Fruit fly (Drosophila melanogaster) whole organism, embryonic: ENCODE measurements around the gene Cyfip.
A peak's percentile ranks its signal among the peaks of the same experiment; 100 is the strongest.

Experiments
- CG1024 ChIP-seq: fragments of 200-800 bp; sonication (Bioruptor generic); IDR thresholded peaks from 2 replicates; pipeline ENCODE4 v1.3.6; 2022; ENCODE audit warnings: missing biosample characterization, missing genetic modification characterization
- CG10274 ChIP-seq: fragments of 200-800 bp; sonication (Bioruptor generic); optimal IDR thresholded peaks from 3 replicates; lab custom pipeline; 2017; ENCODE audit warnings: missing biosample characterization, mild to moderate bottlenecking, missing genetic modification characterization
- CG10543 ChIP-seq: fragments of 200-800 bp; sonication (Bioruptor generic); optimal IDR thresholded peaks from 3 replicates; lab custom pipeline; 2017; ENCODE audit warnings: missing biosample characterization, mild to moderate bottlenecking, missing genetic modification characterization, moderate library complexity
- CG13287 ChIP-seq: fragments of 200-800 bp; sonication (Bioruptor generic); IDR thresholded peaks from 2 replicates; pipeline ENCODE4 v1.3.6; 2022; ENCODE audit warnings: missing biosample characterization, missing genetic modification characterization; ENCODE audit not compliant: partially characterized antibody
- CG13894 ChIP-seq: fragments of 200-800 bp; sonication (Bioruptor generic); optimal IDR thresholded peaks from 3 replicates; lab custom pipeline; 2018; ENCODE audit warnings: missing biosample characterization, mild to moderate bottlenecking, missing genetic modification characterization, moderate library complexity
- CG1647 ChIP-seq: fragments of 200-800 bp; sonication (Bioruptor generic); optimal IDR thresholded peaks from 3 replicates; lab custom pipeline; 2016; ENCODE audit warnings: missing biosample characterization, missing genetic modification characterization
- CG16815 ChIP-seq: fragments of 200-800 bp; sonication (Bioruptor generic); optimal IDR thresholded peaks from 3 replicates; lab custom pipeline; 2017; ENCODE audit warnings: missing biosample characterization, mild to moderate bottlenecking, missing genetic modification characterization
- CG1832 ChIP-seq: fragments of 200-800 bp; sonication (Bioruptor generic); optimal IDR thresholded peaks from 2 replicates; lab custom pipeline; 2017; ENCODE audit warnings: missing biosample characterization, mild to moderate bottlenecking, missing genetic modification characterization, inconsistent platforms
- CG2199 ChIP-seq: fragments of 200-800 bp; sonication (Bioruptor generic); IDR thresholded peaks from 3 replicates; pipeline ENCODE4 v1.3.6; 2022; ENCODE audit warnings: missing biosample characterization, missing genetic modification characterization
- CG2202 ChIP-seq: fragments of 200-800 bp; sonication (Bioruptor generic); optimal IDR thresholded peaks from 2 replicates; lab custom pipeline; 2018; ENCODE audit warnings: missing biosample characterization, mild to moderate bottlenecking, missing genetic modification characterization
- CG2712 ChIP-seq: fragments of 200-800 bp; optimal IDR thresholded peaks from 3 replicates; lab custom pipeline; 2019; ENCODE audit warnings: missing biosample characterization, mild to moderate bottlenecking, missing genetic modification characterization, moderate library complexity
- CG32532 ChIP-seq: fragments of 200-800 bp; sonication (Bioruptor generic); IDR thresholded peaks from 2 replicates; pipeline ENCODE4 v1.3.6; 2022; ENCODE audit warnings: missing biosample characterization, missing genetic modification characterization
- CG3847 ChIP-seq: fragments of 200-800 bp; sonication (Bioruptor generic); IDR thresholded peaks from 2 replicates; pipeline ENCODE4 v1.3.6; 2022; ENCODE audit warnings: missing biosample characterization, missing genetic modification characterization
- CG4328 ChIP-seq: fragments of 200-800 bp; sonication (Bioruptor generic); optimal IDR thresholded peaks from 3 replicates; lab custom pipeline; 2017; ENCODE audit warnings: missing biosample characterization, missing genetic modification reagents, missing genetic modification characterization
- CG4617 ChIP-seq: fragments of 200-800 bp; sonication (Bioruptor generic); optimal IDR thresholded peaks from 3 replicates; lab custom pipeline; 2016; ENCODE audit warnings: missing biosample characterization, missing genetic modification characterization, borderline replicate concordance
- CG5180 ChIP-seq: fragments of 200-800 bp; sonication (Bioruptor generic); optimal IDR thresholded peaks from 3 replicates; lab custom pipeline; 2017; ENCODE audit warnings: missing biosample characterization, missing genetic modification characterization, mild to moderate bottlenecking, moderate library complexity, missing genetic modification reagents
- CG6683 ChIP-seq: fragments of 200-800 bp; sonication (Bioruptor generic); optimal IDR thresholded peaks from 2 replicates; lab custom pipeline; 2017; ENCODE audit warnings: missing biosample characterization, mild to moderate bottlenecking, missing genetic modification characterization, missing genetic modification reagents
- CG6689 ChIP-seq: fragments of 200-800 bp; sonication (Bioruptor generic); IDR thresholded peaks from 2 replicates; pipeline ENCODE4 v1.3.6; 2022; ENCODE audit warnings: missing biosample characterization, missing genetic modification characterization
- CG6765 ChIP-seq: fragments of 200-800 bp; sonication (Bioruptor generic); optimal IDR thresholded peaks from 3 replicates; lab custom pipeline; 2017; ENCODE audit warnings: missing biosample characterization, mild to moderate bottlenecking, missing genetic modification characterization
- CG7786 ChIP-seq: fragments of 200-800 bp; sonication (Bioruptor generic); optimal IDR thresholded peaks from 2 replicates; lab custom pipeline; 2016; ENCODE audit warnings: missing biosample characterization, missing genetic modification characterization
- CG9215 ChIP-seq: fragments of 200-800 bp; sonication (Bioruptor generic); IDR thresholded peaks from 2 replicates; pipeline ENCODE4 v1.3.6; 2022; ENCODE audit warnings: missing biosample characterization, missing genetic modification characterization
- Deaf1 ChIP-seq: fragments of 200-800 bp; optimal IDR thresholded peaks from 3 replicates; lab custom pipeline; 2019; ENCODE audit warnings: missing biosample characterization, mild to moderate bottlenecking, missing genetic modification characterization, moderate library complexity
- H2.0 ChIP-seq: fragments of 200-800 bp; sonication (Bioruptor generic); IDR thresholded peaks from 2 replicates; pipeline ENCODE4 v1.3.6; 2022; ENCODE audit warnings: missing biosample characterization, missing genetic modification characterization
- HHEX ChIP-seq: fragments of 200-800 bp; sonication (Bioruptor generic); optimal IDR thresholded peaks from 3 replicates; lab custom pipeline; 2017; ENCODE audit warnings: missing biosample characterization, mild to moderate bottlenecking, missing genetic modification characterization, missing genetic modification reagents
- HLH4C ChIP-seq: fragments of 200-800 bp; sonication (Bioruptor generic); IDR thresholded peaks from 3 replicates; pipeline ENCODE4 v1.3.6; 2022; ENCODE audit warnings: missing biosample characterization, missing genetic modification characterization; ENCODE audit not compliant: partially characterized antibody
- Jarid2 ChIP-seq: fragments of 200-800 bp; sonication (Bioruptor generic); optimal IDR thresholded peaks from 3 replicates; lab custom pipeline; 2017; ENCODE audit warnings: mild to moderate bottlenecking, missing biosample characterization, missing genetic modification reagents, missing genetic modification characterization
- Lpt ChIP-seq: fragments of >200 bp; optimal IDR thresholded peaks from 2 replicates; lab custom pipeline; 2018; ENCODE audit warnings: missing biosample characterization, missing genetic modification characterization
- MTF-1 ChIP-seq: fragments of 200-800 bp; sonication (Bioruptor generic); optimal IDR thresholded peaks from 2 replicates; lab custom pipeline; 2018; ENCODE audit warnings: missing biosample characterization, mild to moderate bottlenecking, missing genetic modification characterization, borderline replicate concordance
- Oaz ChIP-seq: fragments of 200-800 bp; sonication (Bioruptor generic); IDR thresholded peaks from 2 replicates; pipeline ENCODE4 v1.3.6; 2022; ENCODE audit warnings: missing biosample characterization, missing genetic modification characterization
- PHDP ChIP-seq: fragments of 200-800 bp; sonication (Bioruptor generic); optimal IDR thresholded peaks from 3 replicates; lab custom pipeline; 2018; ENCODE audit warnings: missing biosample characterization, mild to moderate bottlenecking, missing genetic modification characterization, moderate library complexity
- Ravus ChIP-seq: fragments of 200-800 bp; sonication (Bioruptor generic); IDR thresholded peaks from 2 replicates; pipeline ENCODE4 v1.3.6; 2022; ENCODE audit warnings: missing biosample characterization, missing genetic modification characterization
- Tbp ChIP-seq: fragments of >200 bp; optimal IDR thresholded peaks from 2 replicates; lab custom pipeline; 2018; ENCODE audit warnings: missing biosample characterization, missing genetic modification characterization
- Trl ChIP-seq, 3 experiments: fragments of >200 bp in 2 of 3; fragments of 200-800 bp in 1 of 3; sonication (Bioruptor generic) in 1 of 3; optimal IDR thresholded peaks; 2 replicates in 1 of 3; 3 replicates in 2 of 3; lab custom pipeline; 2016 to 2017; ENCODE audit warnings: missing biosample characterization in 1 of 3, missing genetic modification characterization in 1 of 3
- Usf ChIP-seq: fragments of 200-800 bp; sonication (Bioruptor generic); optimal IDR thresholded peaks from 2 replicates; lab custom pipeline; 2017; ENCODE audit warnings: missing genotype, missing biosample characterization, missing genetic modification characterization
- YL-1 ChIP-seq: fragments of 200-800 bp; sonication (Bioruptor generic); optimal IDR thresholded peaks from 3 replicates; lab custom pipeline; 2017; ENCODE audit warnings: missing biosample characterization, mild to moderate bottlenecking, missing genetic modification characterization
- ara ChIP-seq: fragments of 200-800 bp; sonication (Bioruptor generic); IDR thresholded peaks from 2 replicates; pipeline ENCODE4 v1.3.6; 2022; ENCODE audit warnings: missing biosample characterization, missing genetic modification characterization
- bowl ChIP-seq: fragments of 200-800 bp; sonication (Bioruptor generic); IDR thresholded peaks from 2 replicates; pipeline ENCODE4 v1.3.6; 2022; ENCODE audit warnings: missing biosample characterization, missing genetic modification characterization
- chn ChIP-seq: fragments of 200-800 bp; sonication (Bioruptor generic); optimal IDR thresholded peaks from 2 replicates; lab custom pipeline; 2016; ENCODE audit warnings: missing biosample characterization, missing genetic modification characterization
- croc ChIP-seq: fragments of 200-800 bp; sonication (Bioruptor generic); conservative IDR thresholded peaks from 3 replicates; pipeline ENCODE4 v1.3.6; 2022; ENCODE audit warnings: missing biosample characterization, missing genetic modification characterization
- emc ChIP-seq: fragments of 200-800 bp; sonication (Bioruptor generic); optimal IDR thresholded peaks from 2 replicates; lab custom pipeline; 2016; ENCODE audit warnings: missing biosample characterization, missing genetic modification characterization
- exex ChIP-seq: fragments of 200-800 bp; sonication (Bioruptor generic); optimal IDR thresholded peaks from 4 replicates; lab custom pipeline; 2018; ENCODE audit warnings: missing biosample characterization, mild to moderate bottlenecking, missing genetic modification characterization, moderate library complexity
- fd96Cb ChIP-seq: fragments of 200-800 bp; sonication (Bioruptor generic); optimal IDR thresholded peaks from 2 replicates; lab custom pipeline; 2018; ENCODE audit warnings: missing biosample characterization, mild to moderate bottlenecking, missing genetic modification characterization, moderate library complexity
- grn ChIP-seq: fragments of 200-800 bp; sonication (Bioruptor generic); optimal IDR thresholded peaks from 3 replicates; lab custom pipeline; 2017; ENCODE audit warnings: missing biosample characterization, missing genetic modification characterization
- ham ChIP-seq: fragments of 200-800 bp; sonication (Bioruptor generic); IDR thresholded peaks from 2 replicates; pipeline ENCODE4 v1.3.6; 2022; ENCODE audit warnings: missing biosample characterization, missing genetic modification characterization
- her ChIP-seq: fragments of 200-800 bp; sonication (Bioruptor generic); optimal IDR thresholded peaks from 2 replicates; lab custom pipeline; 2016; ENCODE audit warnings: missing biosample characterization, missing genetic modification characterization
- nerfin-2 ChIP-seq: fragments of 200-800 bp; sonication (Bioruptor generic); IDR thresholded peaks from 2 replicates; pipeline ENCODE4 v1.3.6; 2022; ENCODE audit warnings: missing biosample characterization, missing genetic modification characterization; ENCODE audit not compliant: partially characterized antibody
- org-1 ChIP-seq: fragments of 200-800 bp; sonication (Bioruptor generic); optimal IDR thresholded peaks from 2 replicates; lab custom pipeline; 2017; ENCODE audit warnings: missing biosample characterization, missing genetic modification characterization
- ranshi ChIP-seq: fragments of 200-800 bp; sonication (Bioruptor generic); IDR thresholded peaks from 2 replicates; pipeline ENCODE4 v1.3.6; 2022; ENCODE audit warnings: missing biosample characterization, missing genetic modification characterization
- sens ChIP-seq: fragments of 200-800 bp; sonication (Bioruptor generic); peaks from one replicate; lab custom pipeline; 2016; ENCODE audit warnings: missing biosample characterization, missing genetic modification characterization
- twi ChIP-seq: fragments of 200-800 bp; optimal IDR thresholded peaks from 2 replicates; lab custom pipeline; 2019; ENCODE audit warnings: missing biosample characterization, mild to moderate bottlenecking, missing genetic modification characterization, moderate library complexity
- zen2 ChIP-seq: fragments of 200-800 bp; sonication (Bioruptor generic); IDR thresholded peaks from 3 replicates; pipeline ENCODE4 v1.3.6; 2022; ENCODE audit warnings: missing biosample characterization, missing genetic modification characterization; ENCODE audit not compliant: partially characterized antibody

Gene Cyfip

DNA sequence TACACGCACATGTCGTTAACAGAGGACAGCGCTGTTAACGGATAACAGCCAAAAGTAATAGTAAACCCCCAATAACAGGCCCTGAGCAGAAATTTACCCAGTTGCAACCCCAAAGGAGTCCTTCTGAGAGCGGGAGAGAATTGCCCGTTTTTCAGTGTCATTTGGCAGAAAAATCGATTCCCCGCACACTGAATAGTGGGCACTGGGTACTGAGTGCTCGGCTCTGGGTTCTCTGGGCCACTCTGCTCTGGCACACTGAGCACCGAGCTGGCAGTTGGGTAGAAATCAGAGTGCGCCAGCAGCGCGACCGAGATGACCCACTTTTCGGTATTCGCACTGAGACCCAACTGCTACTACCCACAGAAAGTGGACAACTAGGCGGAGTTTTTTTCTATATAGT lies 41.3 kb downstream of the Cyfip start, which contains the start of gene Rbp (continued):
- TF ChIP-seq MTF-1 (GFP tag; lab: Kevin White, UChicago): no peak
- TF ChIP-seq CG16815 (GFP tag; lab: Kevin White, UChicago): no peak
- TF ChIP-seq PHDP (tag; lab: Kevin White, UChicago): no peak
- no peak for TF ChIP-seq CG7786 (GFP tag; lab: Kevin White, UChicago)
- peak; percentile 22 for TF ChIP-seq YL-1 (GFP tag; lab: Kevin White, UChicago)
- peak; percentile 52 to 72 for TF ChIP-seq Trl (optimal IDR thresholded peaks at IDR 0.05; lab: Kevin White, UChicago)
- no peak for TF ChIP-seq Trl (GFP tag; optimal IDR thresholded peaks at IDR 0.05; lab: Kevin White, UChicago)
- TF ChIP-seq ara (GFP tag; lab: Robert Waterston, UW): no peak
- TF ChIP-seq croc (GFP tag; lab: Robert Waterston, UW): no peak
- TF ChIP-seq HLH4C (GFP tag; lab: Robert Waterston, UW): no peak
- TF ChIP-seq CG9215 (GFP tag; lab: Robert Waterston, UW): no peak
- TF ChIP-seq CG10274 (GFP tag; lab: Kevin White, UChicago): no peak
- TF ChIP-seq grn: no peak
- TF ChIP-seq Jarid2 (GFP tag; lab: Kevin White, UChicago): no peak
- 0 out of 3 replicates have a peak, but pooled peaks have one; percentile 41 for TF ChIP-seq zen2 (GFP tag; lab: Robert Waterston, UW)
- TF ChIP-seq CG6765 (GFP tag; lab: Kevin White, UChicago): no peak
- no peak for TF ChIP-seq CG3847
- TF ChIP-seq HHEX (GFP tag; lab: Kevin White, UChicago): no peak
- TF ChIP-seq CG6689 (GFP tag; lab: Robert Waterston, UW): no peak
- no peak for TF ChIP-seq Oaz (GFP tag; lab: Robert Waterston, UW)
- TF ChIP-seq CG4328 (GFP tag; lab: Kevin White, UChicago): no peak
- no peak for TF ChIP-seq CG1832 (GFP tag; lab: Kevin White, UChicago)
- no peak for TF ChIP-seq CG5180 (GFP tag; lab: Kevin White, UChicago)
- peak; percentile 66 for TF ChIP-seq sens (GFP tag; lab: Kevin White, UChicago)
- TF ChIP-seq CG2712 (tag; lab: Kevin White, UChicago): no peak
- TF ChIP-seq Ravus (GFP tag; lab: Robert Waterston, UW): no peak
- no peak for TF ChIP-seq ham (GFP tag; lab: Robert Waterston, UW)
- TF ChIP-seq exex (tag; lab: Kevin White, UChicago): no peak
- no peak for TF ChIP-seq CG4617 (GFP tag; lab: Kevin White, UChicago)
- no peak for TF ChIP-seq twi (tag; lab: Kevin White, UChicago)
- TF ChIP-seq Tbp (GFP tag; lab: Kevin White, UChicago): no peak
- TF ChIP-seq Deaf1 (tag; lab: Kevin White, UChicago): no peak
- TF ChIP-seq fd96Cb: no peak
- no peak for TF ChIP-seq emc (GFP tag; lab: Kevin White, UChicago)
- TF ChIP-seq CG2202 (tag; lab: Kevin White, UChicago): no peak
- TF ChIP-seq CG32532 (GFP tag; lab: Robert Waterston, UW): no peak
- TF ChIP-seq bowl: no peak
- TF ChIP-seq ranshi (GFP tag; lab: Robert Waterston, UW): no peak
- TF ChIP-seq CG13894: no peak
- TF ChIP-seq CG10543 (GFP tag; lab: Kevin White, UChicago): no peak
- no peak for TF ChIP-seq Usf
- TF ChIP-seq CG6683 (GFP tag; lab: Kevin White, UChicago): no peak
- TF ChIP-seq H2.0: no peak
- no peak for TF ChIP-seq her (GFP tag; lab: Kevin White, UChicago)
- no peak for TF ChIP-seq Lpt (GFP tag; lab: Kevin White, UChicago)
- no peak for TF ChIP-seq CG2199
- no peak for TF ChIP-seq CG1647 (GFP tag; lab: Kevin White, UChicago)
- no peak for TF ChIP-seq chn (GFP tag; lab: Kevin White, UChicago)
- no peak for TF ChIP-seq CG13287
- no peak for TF ChIP-seq org-1
- no peak for TF ChIP-seq CG1024 (GFP tag; lab: Robert Waterston, UW)
- no peak for TF ChIP-seq nerfin-2 (GFP tag; lab: Robert Waterston, UW)
